Worm (Caenorhabditis elegans): ENCODE results near the gene srh-190.

- TF ChIP-seq sptf-1 (tag; optimal IDR thresholded peaks at IDR 0.05) (no peak), hlh-1 (tag; optimal IDR thresholded peaks at IDR 0.05) (no peak), nhr-76 (tag; optimal IDR thresholded peaks at IDR 0.05) (no peak), mab-5 (tag; optimal IDR thresholded peaks at IDR 0.05) (no peak), nhr-28 (tag; optimal IDR thresholded peaks at IDR 0.05) (no peak), elt-3 (tag; optimal IDR thresholded peaks at IDR 0.05) (no peak), unc-62 (GFP tag; optimal IDR thresholded peaks at IDR 0.05) (no peak), mep-1 (tag; optimal IDR thresholded peaks at IDR 0.05) (no peak), lsy-2 (tag; optimal IDR thresholded peaks at IDR 0.05) (no peak)
Observed at ce11 chrV:3935892-3936478, 33.1 kb downstream of the srh-190 start, which contains the start of gene cyp-35A5.
